Fruit fly (Drosophila melanogaster) whole organism, embryonic: ENCODE results near the gene CG10809.
A peak's percentile ranks its signal among the peaks of the same experiment; 100 is the strongest.

Experiments
- CG1024 ChIP-seq: fragments of 200-800 bp; sonication (Bioruptor generic); IDR thresholded peaks from 2 replicates; pipeline ENCODE4 v1.3.6; 2022; ENCODE audit warnings: missing biosample characterization, missing genetic modification characterization
- CG10462 ChIP-seq: fragments of 200-800 bp; sonication (Bioruptor generic); optimal IDR thresholded peaks from 2 replicates; lab custom pipeline; 2016; ENCODE audit warnings: missing biosample characterization, missing genetic modification characterization
- CG10959 ChIP-seq: fragments of 200-800 bp; sonication (Bioruptor generic); IDR thresholded peaks from 2 replicates; pipeline ENCODE4 v1.3.6; 2022; ENCODE audit warnings: missing biosample characterization, missing genetic modification characterization
- CG12236 ChIP-seq: fragments of 200-800 bp; sonication (Bioruptor generic); optimal IDR thresholded peaks from 2 replicates; lab custom pipeline; 2016; ENCODE audit warnings: missing biosample characterization, missing genetic modification characterization
- CG12659 ChIP-seq: fragments of 200-800 bp; sonication (Bioruptor generic); optimal IDR thresholded peaks from 3 replicates; lab custom pipeline; 2017; ENCODE audit warnings: mild to moderate bottlenecking, missing biosample characterization, missing genetic modification reagents, missing genetic modification characterization
- CG14050 ChIP-seq: fragments of 200-800 bp; sonication (Bioruptor generic); IDR thresholded peaks from 3 replicates; pipeline ENCODE4 v1.3.6; 2022; ENCODE audit warnings: missing biosample characterization, missing genetic modification characterization
- CG14965 ChIP-seq: fragments of 200-800 bp; sonication (Bioruptor generic); optimal IDR thresholded peaks from 2 replicates; lab custom pipeline; 2016; ENCODE audit warnings: missing biosample characterization, missing genetic modification characterization, borderline replicate concordance
- CG15011 ChIP-seq: fragments of 200-800 bp; sonication (Bioruptor generic); optimal IDR thresholded peaks from 3 replicates; lab custom pipeline; 2018; ENCODE audit warnings: missing biosample characterization, mild to moderate bottlenecking, missing genetic modification characterization
- CG15696 ChIP-seq: fragments of 200-800 bp; sonication (Bioruptor generic); optimal IDR thresholded peaks from 2 replicates; lab custom pipeline; 2019; ENCODE audit warnings: missing biosample characterization, mild to moderate bottlenecking, missing genetic modification characterization, moderate library complexity
- CG1603 ChIP-seq: fragments of 200-800 bp; sonication (Bioruptor generic); optimal IDR thresholded peaks from 2 replicates; lab custom pipeline; 2019; ENCODE audit warnings: missing biosample characterization, mild to moderate bottlenecking, missing genetic modification characterization, moderate library complexity
- CG16779 ChIP-seq: fragments of 200-800 bp; sonication (Bioruptor generic); IDR thresholded peaks from 2 replicates; pipeline ENCODE4 v1.3.6; 2022; ENCODE audit warnings: missing biosample characterization, missing genetic modification characterization
- CG16813 ChIP-seq: fragments of 200-800 bp; sonication (Bioruptor generic); IDR thresholded peaks from 3 replicates; pipeline ENCODE4 v1.3.6; 2022; ENCODE audit warnings: missing biosample characterization, missing genetic modification characterization; ENCODE audit not compliant: partially characterized antibody
- CG17829 ChIP-seq: fragments of 200-800 bp; optimal IDR thresholded peaks from 2 replicates; lab custom pipeline; 2019; ENCODE audit warnings: missing biosample characterization, mild to moderate bottlenecking, missing genetic modification characterization, moderate library complexity
- CG18262 ChIP-seq: fragments of 200-800 bp; optimal IDR thresholded peaks from 3 replicates; lab custom pipeline; 2019; ENCODE audit warnings: missing biosample characterization, mild to moderate bottlenecking, missing genetic modification characterization, moderate library complexity
- CG18476 ChIP-seq: fragments of 200-800 bp; sonication (Bioruptor generic); optimal IDR thresholded peaks from 2 replicates; lab custom pipeline; 2016; ENCODE audit warnings: missing biosample characterization, mild to moderate bottlenecking, missing genetic modification characterization
- CG2889 ChIP-seq: fragments of 200-800 bp; sonication (Bioruptor generic); IDR thresholded peaks from 3 replicates; pipeline ENCODE4 v1.3.6; 2022; ENCODE audit warnings: missing biosample characterization, missing genetic modification characterization
- CG30431 ChIP-seq: fragments of 200-800 bp; sonication (Bioruptor generic); optimal IDR thresholded peaks from 2 replicates; lab custom pipeline; 2017; ENCODE audit warnings: missing biosample characterization, missing genetic modification characterization
- CG3163 ChIP-seq: fragments of 200-800 bp; sonication (Bioruptor generic); optimal IDR thresholded peaks from 3 replicates; lab custom pipeline; 2016; ENCODE audit warnings: missing biosample characterization, missing genetic modification characterization
- CG32767 ChIP-seq: fragments of 200-800 bp; sonication (Bioruptor generic); IDR thresholded peaks from 2 replicates; pipeline ENCODE4 v1.3.6; 2022; ENCODE audit warnings: missing biosample characterization, missing genetic modification characterization
- CG34376 ChIP-seq: fragments of 200-800 bp; sonication (Bioruptor generic); optimal IDR thresholded peaks from 2 replicates; lab custom pipeline; 2018; ENCODE audit warnings: missing biosample characterization, mild to moderate bottlenecking, missing genetic modification characterization
- CG3838 ChIP-seq: fragments of 200-800 bp; sonication (Bioruptor generic); optimal IDR thresholded peaks from 3 replicates; lab custom pipeline; 2016; ENCODE audit warnings: missing biosample characterization, missing genetic modification characterization
- CG4282 ChIP-seq: fragments of 200-800 bp; sonication (Bioruptor generic); optimal IDR thresholded peaks from 2 replicates; lab custom pipeline; 2016; ENCODE audit warnings: missing biosample characterization, missing genetic modification characterization
- CG4707 ChIP-seq: fragments of 200-800 bp; sonication (Bioruptor generic); optimal IDR thresholded peaks from 2 replicates; lab custom pipeline; 2018; ENCODE audit warnings: missing biosample characterization, mild to moderate bottlenecking, missing genetic modification characterization, moderate library complexity
- CG7271 ChIP-seq: fragments of 200-800 bp; sonication (Bioruptor generic); optimal IDR thresholded peaks from 2 replicates; lab custom pipeline; 2018; ENCODE audit warnings: missing biosample characterization, mild to moderate bottlenecking, missing genetic modification characterization, moderate library complexity
- CG8281 ChIP-seq: fragments of 200-800 bp; sonication (Bioruptor generic); optimal IDR thresholded peaks from 2 replicates; lab custom pipeline; 2018; ENCODE audit warnings: missing biosample characterization, mild to moderate bottlenecking, missing genetic modification characterization, moderate library complexity
- CG8290 ChIP-seq, 3 experiments: fragments of 200-800 bp; sonication (Bioruptor generic); optimal IDR thresholded peaks; 2 replicates each; lab custom pipeline; 2016 to 2019; ENCODE audit warnings: missing biosample characterization in 3 of 3, missing genetic modification characterization in 3 of 3, mild to moderate bottlenecking in 2 of 3, moderate library complexity in 1 of 3
- CG9437 ChIP-seq: fragments of 200-800 bp; sonication (Bioruptor generic); optimal IDR thresholded peaks from 2 replicates; lab custom pipeline; 2018; ENCODE audit warnings: missing biosample characterization, mild to moderate bottlenecking, missing genetic modification characterization
- CG9727 ChIP-seq: fragments of 200-800 bp; sonication (Bioruptor generic); optimal IDR thresholded peaks from 3 replicates; lab custom pipeline; 2017; ENCODE audit warnings: missing biosample characterization, mild to moderate bottlenecking, missing genetic modification characterization
- Dbx ChIP-seq: fragments of 200-800 bp; sonication (Bioruptor generic); IDR thresholded peaks from 3 replicates; pipeline ENCODE4 v1.3.6; 2022; ENCODE audit warnings: missing biosample characterization, missing genetic modification characterization
- Dp ChIP-seq: fragments of 200-800 bp; sonication (Bioruptor generic); optimal IDR thresholded peaks from 2 replicates; lab custom pipeline; 2018; ENCODE audit warnings: missing biosample characterization, mild to moderate bottlenecking, missing genetic modification characterization, moderate library complexity
- Dref ChIP-seq: fragments of 200-800 bp; sonication (Bioruptor generic); IDR thresholded peaks from 2 replicates; pipeline ENCODE4 v1.3.6; 2022; ENCODE audit warnings: missing biosample characterization, missing genetic modification characterization
- E2f2 ChIP-seq: fragments of 200-800 bp; sonication (Bioruptor generic); IDR thresholded peaks from 2 replicates; pipeline ENCODE4 v1.3.6; 2022; ENCODE audit warnings: missing biosample characterization, missing genetic modification characterization
- Hr51 ChIP-seq, 2 experiments: fragments of 200-800 bp; sonication (Bioruptor generic); optimal IDR thresholded peaks; 2 replicates in 1 of 2; 3 replicates in 1 of 2; lab custom pipeline; 2016 to 2018; ENCODE audit warnings: missing biosample characterization in 2 of 2, missing genetic modification characterization in 2 of 2, mild to moderate bottlenecking in 1 of 2, moderate library complexity in 1 of 2
- Med ChIP-seq: fragments of 200-800 bp; sonication (Bioruptor generic); peaks from one replicate; lab custom pipeline; 2016; ENCODE audit warnings: missing biosample characterization, missing genetic modification characterization, mild to moderate bottlenecking, inconsistent platforms, moderate library complexity
- Nf-YA ChIP-seq: fragments of 200-800 bp; sonication (Bioruptor generic); IDR thresholded peaks from 2 replicates; pipeline ENCODE4 v1.3.6; 2022; ENCODE audit warnings: missing biosample characterization, missing genetic modification characterization
- ap ChIP-seq: fragments of 200-800 bp; sonication (Bioruptor generic); IDR thresholded peaks from 2 replicates; pipeline ENCODE4 v1.3.6; 2022; ENCODE audit warnings: missing biosample characterization, missing genetic modification characterization
- ara ChIP-seq: fragments of 200-800 bp; sonication (Bioruptor generic); IDR thresholded peaks from 2 replicates; pipeline ENCODE4 v1.3.6; 2022; ENCODE audit warnings: missing biosample characterization, missing genetic modification characterization
- bab2 ChIP-seq: fragments of 200-800 bp; sonication (Bioruptor generic); optimal IDR thresholded peaks from 2 replicates; lab custom pipeline; 2016; ENCODE audit warnings: missing biosample characterization, missing genetic modification characterization
- bigmax ChIP-seq: fragments of 200-800 bp; sonication (Bioruptor generic); optimal IDR thresholded peaks from 2 replicates; lab custom pipeline; 2018; ENCODE audit warnings: missing biosample characterization, mild to moderate bottlenecking, missing genetic modification characterization
- btn ChIP-seq: fragments of 200-800 bp; sonication (Bioruptor generic); optimal IDR thresholded peaks from 2 replicates; lab custom pipeline; 2016; ENCODE audit warnings: missing biosample characterization, missing genetic modification characterization
- chn ChIP-seq: fragments of 200-800 bp; sonication (Bioruptor generic); optimal IDR thresholded peaks from 2 replicates; lab custom pipeline; 2016; ENCODE audit warnings: missing biosample characterization, missing genetic modification characterization
- ems ChIP-seq: fragments of 200-800 bp; sonication (Bioruptor generic); optimal IDR thresholded peaks from 3 replicates; lab custom pipeline; 2016; ENCODE audit warnings: missing biosample characterization, missing genetic modification characterization
- esg ChIP-seq: fragments of 200-800 bp; sonication (Bioruptor generic); conservative IDR thresholded peaks from 2 replicates; pipeline ENCODE4 v1.3.6; 2022; ENCODE audit warnings: missing biosample characterization, missing genetic modification characterization
- gsb ChIP-seq: fragments of 200-800 bp; sonication (Bioruptor generic); IDR thresholded peaks from 2 replicates; pipeline ENCODE4 v1.3.6; 2022; ENCODE audit warnings: missing biosample characterization, missing genetic modification characterization
- h ChIP-seq: fragments of >200 bp; optimal IDR thresholded peaks from 2 replicates; lab custom pipeline; 2017
- slp2 ChIP-seq: fragments of 200-800 bp; sonication (Bioruptor generic); optimal IDR thresholded peaks from 2 replicates; lab custom pipeline; 2016; ENCODE audit warnings: missing biosample characterization, missing genetic modification characterization
- sug ChIP-seq: fragments of 200-800 bp; optimal IDR thresholded peaks from 2 replicates; lab custom pipeline; 2019; ENCODE audit warnings: missing biosample characterization, mild to moderate bottlenecking, missing genetic modification characterization, moderate library complexity
- tap ChIP-seq: fragments of 200-800 bp; optimal IDR thresholded peaks from 3 replicates; lab custom pipeline; 2019; ENCODE audit warnings: missing biosample characterization, mild to moderate bottlenecking, missing genetic modification characterization, moderate library complexity
- ttk ChIP-seq: fragments of 200-800 bp; sonication (Bioruptor generic); IDR thresholded peaks from 2 replicates; pipeline ENCODE4 v2.1.2; 2022; ENCODE audit warnings: missing biosample characterization, missing genetic modification characterization

Gene CG10809

DNA sequence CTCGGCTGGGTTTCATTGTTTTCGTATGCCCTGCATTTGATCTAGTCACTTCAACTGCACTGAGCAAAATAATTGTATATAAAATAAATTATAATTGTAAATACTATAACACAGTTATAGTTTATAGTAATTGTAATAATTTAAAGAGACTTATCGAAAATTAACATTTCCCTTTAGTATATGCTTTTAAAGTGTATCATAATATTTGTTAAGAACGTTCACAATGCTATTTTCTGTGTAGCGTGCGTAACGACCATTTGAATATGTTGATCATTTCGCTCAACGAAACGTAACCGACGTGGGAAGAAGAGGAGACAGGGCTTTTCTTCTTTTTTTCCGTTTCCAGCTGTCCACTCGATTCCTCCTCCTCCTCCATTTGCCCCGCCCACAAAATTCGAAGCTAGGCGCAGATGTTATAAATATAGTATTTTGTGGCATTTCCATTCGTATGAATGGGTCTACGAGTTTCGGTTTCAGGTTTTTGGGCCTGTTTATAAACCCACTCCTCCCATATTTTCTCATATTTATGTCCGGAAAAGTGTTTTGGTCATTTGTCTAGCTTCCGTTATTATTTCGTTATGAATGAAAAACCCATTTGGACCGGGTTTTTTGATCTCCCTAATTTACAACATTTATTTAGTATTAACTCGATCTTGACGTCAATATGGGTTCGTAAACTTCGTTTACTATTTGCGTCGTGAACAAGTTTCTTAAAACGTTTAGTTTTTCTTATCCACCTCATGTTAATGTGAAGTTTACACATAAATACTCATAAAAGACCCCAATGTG is 3.1 kb downstream of the CG10809 start (continued):
- TF ChIP-seq Dp (no peak), CG34376 (no peak), CG3838 (GFP tag; lab: Kevin White, UChicago) (no peak), Hr51 (GFP tag; optimal IDR thresholded peaks at IDR 0.05; lab: Kevin White, UChicago) (peak; percentile 32 to 85), CG4707 (GFP tag; lab: Kevin White, UChicago) (peak; percentile 74), CG14050 (GFP tag; lab: Robert Waterston, UW) (peak; percentile 39; the same call in 1 of the 3 replicates), CG3163 (GFP tag; lab: Kevin White, UChicago) (no peak), E2f2 (GFP tag; lab: Robert Waterston, UW) (peak; percentile 37), CG32767 (GFP tag; lab: Robert Waterston, UW) (peak; percentile 82), CG30431 (GFP tag; lab: Kevin White, UChicago) (peak; percentile 75), CG1024 (GFP tag; lab: Robert Waterston, UW) (peak; percentile 70), CG15696 (tag; lab: Kevin White, UChicago) (peak; percentile 92), ems (GFP tag; lab: Kevin White, UChicago) (no peak), Med (GFP tag; lab: Kevin White, UChicago) (peak; percentile 70), CG12659 (GFP tag; lab: Kevin White, UChicago) (peak; percentile 42), CG7271 (tag; lab: Kevin White, UChicago) (peak; percentile 86), h (lab: Kevin White, UChicago) (no peak), CG15011 (GFP tag; lab: Kevin White, UChicago) (no peak), sug (tag; lab: Kevin White, UChicago) (no peak), tap (tag; lab: Kevin White, UChicago) (peak; percentile 90), CG8290 (GFP tag; optimal IDR thresholded peaks at IDR 0.05; lab: Kevin White, UChicago) (peak; percentile 46), CG8290 (tag; optimal IDR thresholded peaks at IDR 0.05; lab: Kevin White, UChicago) (no peak), CG8281 (tag; lab: Kevin White, UChicago) (peak; percentile 51), ttk (GFP tag; lab: Robert Waterston, UW) (peak; percentile 85), btn (no peak), Dbx (peak; percentile 41; the same call in 1 of the 3 replicates), bigmax (no peak), CG4282 (GFP tag; lab: Kevin White, UChicago) (no peak), CG14965 (no peak), ap (GFP tag; lab: Robert Waterston, UW) (peak; percentile 76), CG16779 (GFP tag; lab: Robert Waterston, UW) (no peak), Nf-YA (GFP tag; lab: Robert Waterston, UW) (peak; percentile 49; the same call in 1 of the 2 replicates), CG2889 (GFP tag; lab: Robert Waterston, UW) (0 out of 3 replicates have a peak, but pooled peaks have one; percentile 40), CG17829 (peak; percentile 95), CG9727 (GFP tag; lab: Kevin White, UChicago) (peak; percentile 75), Dref (GFP tag; lab: Robert Waterston, UW) (no peak), CG9437 (GFP tag; lab: Kevin White, UChicago) (peak; percentile 83), CG18476 (GFP tag; lab: Kevin White, UChicago) (peak; percentile 23), CG16813 (GFP tag; lab: Robert Waterston, UW) (no peak), CG10462 (GFP tag; lab: Kevin White, UChicago) (peak; percentile 49), esg (GFP tag; lab: Robert Waterston, UW) (peak; percentile 67; the same call in 1 of the 2 replicates), CG12236 (GFP tag; lab: Kevin White, UChicago) (no peak), CG10959 (peak; percentile 62), slp2 (GFP tag; lab: Kevin White, UChicago) (no peak), gsb (GFP tag; lab: Robert Waterston, UW) (peak; percentile 39; the same call in 1 of the 2 replicates), bab2 (no peak), CG18262 (tag; lab: Kevin White, UChicago) (peak; percentile 92), ara (GFP tag; lab: Robert Waterston, UW) (peak; percentile 85), CG1603 (tag; lab: Kevin White, UChicago) (peak; percentile 42), chn (GFP tag; lab: Kevin White, UChicago) (peak; percentile 28)
